Worm (Caenorhabditis elegans) whole organism, early embryonic: ENCODE data around the gene ins-11.
"Not testable (repeated sequence)": the region's sequence is repeated elsewhere in the genome, so short reads cannot be mapped to it uniquely, and the experiment has no call there.

Experiments
- B0310.2 ChIP-seq: sonication (generic microtip); optimal IDR thresholded peaks from 2 replicates; lab custom pipeline; 2016; ENCODE audit warnings: mild to moderate bottlenecking, missing genetic modification characterization, missing compliant biosample characterization
- F13C5.2 ChIP-seq: sonication (generic microtip); optimal IDR thresholded peaks from 2 replicates; lab custom pipeline; 2017; ENCODE audit warnings: mild to moderate bottlenecking, missing genetic modification characterization, inconsistent platforms, missing compliant biosample characterization
- aly-1 ChIP-seq: sonication (generic microtip); optimal IDR thresholded peaks from 2 replicates; lab custom pipeline; 2016; ENCODE audit warnings: missing genetic modification characterization, missing compliant biosample characterization
- ama-1 ChIP-seq: fragments of 150-350 bp; optimal IDR thresholded peaks from 2 replicates; lab custom pipeline; 2014
- ceh-13 ChIP-seq: fragments of 200-800 bp; sonication (Bioruptor generic); optimal IDR thresholded peaks from 2 replicates; lab custom pipeline; 2018; ENCODE audit warnings: mild to moderate bottlenecking, missing genetic modification characterization, missing compliant biosample characterization
- ceh-36 ChIP-seq: sonication (generic microtip); optimal IDR thresholded peaks from 2 replicates; lab custom pipeline; 2016; ENCODE audit warnings: missing genetic modification characterization, inconsistent platforms, missing compliant biosample characterization
- ets-7 ChIP-seq: sonication (generic microtip); optimal IDR thresholded peaks from 2 replicates; lab custom pipeline; 2016; ENCODE audit warnings: missing genotype, missing genetic modification characterization, missing compliant biosample characterization
- flt-1 ChIP-seq: fragments of 200-800 bp; sonication (Bioruptor generic); IDR thresholded peaks from 2 replicates; pipeline ENCODE4 v1.3.6; 2022; ENCODE audit warnings: missing genetic modification characterization, missing compliant biosample characterization
- hmbx-1 ChIP-seq: sonication (generic microtip); optimal IDR thresholded peaks from 2 replicates; lab custom pipeline; 2016; ENCODE audit warnings: mild to moderate bottlenecking, missing genetic modification characterization, missing compliant biosample characterization
- hmg-4 ChIP-seq: fragments of 200-800 bp; sonication (Bioruptor generic); optimal IDR thresholded peaks from 2 replicates; lab custom pipeline; 2018; ENCODE audit warnings: mild to moderate bottlenecking, missing genetic modification characterization, missing compliant biosample characterization
- hnd-1 ChIP-seq: sonication (generic microtip); optimal IDR thresholded peaks from 2 replicates; lab custom pipeline; 2016; ENCODE audit warnings: missing genetic modification characterization, missing compliant biosample characterization
- pes-1 ChIP-seq: fragments of 200-800 bp; sonication (Bioruptor generic); IDR thresholded peaks from 2 replicates; pipeline ENCODE4 v1.3.6; 2022; ENCODE audit warnings: missing genetic modification reagents, missing genetic modification characterization, missing compliant biosample characterization
- scrt-1 ChIP-seq: fragments of 200-800 bp; sonication (Bioruptor generic); IDR thresholded peaks from 2 replicates; pipeline ENCODE4 v1.3.6; 2022; ENCODE audit warnings: missing genetic modification characterization, missing compliant biosample characterization
- sea-1 ChIP-seq: fragments of 200-800 bp; sonication (Bioruptor generic); conservative IDR thresholded peaks from 2 replicates; pipeline ENCODE4 v1.3.6; 2022; ENCODE audit warnings: missing genetic modification characterization, missing compliant biosample characterization
- tbx-11 ChIP-seq: fragments of 200-800 bp; sonication (Bioruptor generic); IDR thresholded peaks from 2 replicates; pipeline ENCODE4 v1.3.6; 2022; ENCODE audit warnings: missing genetic modification characterization, missing compliant biosample characterization
- tbx-37 ChIP-seq: fragments of 200-800 bp; sonication (Bioruptor generic); conservative IDR thresholded peaks from 2 replicates; pipeline ENCODE4 v1.3.6; 2022; ENCODE audit warnings: missing genetic modification reagents, missing genetic modification characterization, missing compliant biosample characterization
- tra-4 ChIP-seq: sonication (generic microtip); optimal IDR thresholded peaks from 2 replicates; lab custom pipeline; 2017; ENCODE audit warnings: missing genetic modification characterization, missing compliant biosample characterization

ins-11 gene

ce11 chrII:5521411-5521810 lies 35.1 kb upstream of the ins-11 start, which contains the start of gene ZK177.12:
Gene ZK177.12, plus strand, starts transcription at chrII:5521711.
- TF ChIP-seq ama-1 (lab: Kevin White, UChicago) (no peak), scrt-1 (no peak), tbx-11 (no peak), hnd-1 (tag; lab: Kevin White, UChicago) (no peak), flt-1 (GFP tag; lab: Robert Waterston, UW) (no peak)

- TF ChIP-seq hmbx-1 (tag; lab: Kevin White, UChicago) (no peak), ets-7 (tag; lab: Kevin White, UChicago) (no peak), pes-1 (GFP tag; lab: Robert Waterston, UW) (no peak), flt-1 (GFP tag; lab: Robert Waterston, UW) (no peak), B0310.2 (tag; lab: Kevin White, UChicago) (no peak), tbx-37 (no peak), hmg-4 (GFP tag; lab: Kevin White, UChicago) (no peak)
Observed at ce11 chrII:5522637-5523036, 33.9 kb upstream of the ins-11 start, which contains the start of gene ZK177.11. Gene ZK177.11, plus strand, starts transcription at chrII:5522937.

DNA sequence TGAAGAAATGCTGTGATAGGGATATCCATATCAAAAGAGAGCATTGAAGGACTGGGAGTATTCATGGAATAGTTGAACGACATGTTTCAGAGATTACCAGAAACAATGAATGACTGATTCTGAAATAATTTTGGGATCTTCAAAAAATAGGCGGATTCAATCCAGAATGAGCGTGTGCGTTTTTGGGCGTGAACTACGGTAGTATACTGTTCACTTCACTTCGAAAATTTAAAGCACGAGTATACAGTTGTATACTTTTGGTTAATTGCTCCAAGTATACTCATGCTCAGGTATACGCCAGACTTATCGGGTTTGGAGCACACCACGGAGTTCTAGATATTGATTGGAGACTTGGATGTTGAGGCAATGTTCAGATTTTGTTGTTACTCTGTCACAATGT lies 31.2 kb upstream of the ins-11 start, which contains the start of gene tbx-35:
Gene tbx-35, minus strand, starts transcription at position 101 of the 400 bp plus-strand sequence.
- no peak for TF ChIP-seq flt-1 (GFP tag; lab: Robert Waterston, UW)
- TF ChIP-seq sea-1 (GFP tag; lab: Robert Waterston, UW) = no peak
- TF ChIP-seq tbx-37 = no peak
- no peak for TF ChIP-seq aly-1 (tag; lab: Kevin White, UChicago)
- no peak for TF ChIP-seq F13C5.2 (tag; lab: Kevin White, UChicago)
- TF ChIP-seq ets-7 (tag; lab: Kevin White, UChicago) = no peak
- TF ChIP-seq ama-1 (lab: Kevin White, UChicago) = no peak
- TF ChIP-seq scrt-1 = no peak
- no peak for TF ChIP-seq pes-1 (GFP tag; lab: Robert Waterston, UW)
- no peak for TF ChIP-seq ceh-36
- TF ChIP-seq hmbx-1 (tag; lab: Kevin White, UChicago) = no peak
- no peak for TF ChIP-seq B0310.2 (tag; lab: Kevin White, UChicago)
- no peak for TF ChIP-seq ceh-13 (GFP tag; lab: Kevin White, UChicago)

DNA sequence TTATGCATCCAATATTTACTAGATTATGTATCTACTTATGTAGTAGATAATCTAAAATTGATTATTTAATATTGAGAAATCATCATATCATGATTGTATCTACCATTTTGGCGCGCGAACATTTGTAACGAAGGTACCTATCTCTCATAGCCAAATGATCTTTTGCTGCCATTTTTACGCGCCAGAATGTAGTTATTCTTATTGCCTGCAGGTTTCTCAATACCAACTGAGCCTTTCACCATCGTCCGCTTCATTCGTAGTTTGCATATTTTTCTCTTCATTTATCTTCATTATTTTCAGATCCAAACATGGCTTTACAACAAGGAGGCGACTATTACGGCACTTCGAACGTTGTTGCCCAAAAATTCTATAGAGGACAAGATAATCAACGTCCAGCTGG lies 28.7 kb upstream of the ins-11 start, which contains the start of gene ZK177.1:
Gene ZK177.1, plus strand, starts transcription at position 301 of the 400 bp plus-strand sequence.
- TF ChIP-seq tra-4 = no peak
- TF ChIP-seq ets-7 (tag; lab: Kevin White, UChicago) = no peak
- no peak for TF ChIP-seq ceh-36
- no peak for TF ChIP-seq scrt-1
- no peak for TF ChIP-seq ama-1 (lab: Kevin White, UChicago)

DNA sequence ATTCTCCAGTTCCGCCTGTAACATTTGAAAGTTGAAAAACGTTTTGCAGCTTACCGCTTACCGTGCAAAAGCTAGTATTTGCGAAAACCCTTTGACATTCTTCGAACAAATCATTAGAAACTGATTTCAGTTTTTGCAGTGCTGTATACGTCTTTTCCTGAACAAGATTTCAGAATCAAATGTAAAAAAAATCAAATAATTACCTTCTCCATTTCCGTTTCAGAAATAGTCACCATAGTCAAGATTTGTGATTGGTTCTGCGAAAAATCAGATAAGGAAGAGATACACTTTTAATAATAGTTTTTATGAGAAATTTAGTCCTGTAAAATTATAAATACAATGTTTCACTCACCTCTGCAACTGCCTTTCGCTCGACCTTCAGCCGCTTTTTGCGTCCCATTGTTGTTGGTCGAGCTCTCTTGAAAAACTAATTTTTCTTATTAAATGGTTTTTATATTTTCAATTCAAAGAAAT lies 24.6 kb upstream of the ins-11 start, which contains the start of gene C17C3.9:
Gene C17C3.9, minus strand, starts transcription at position 424 of the 474 bp plus-strand sequence.
- TF ChIP-seq tbx-11 (no peak), ama-1 (lab: Kevin White, UChicago) (no peak), scrt-1 (no peak), ets-7 (tag; lab: Kevin White, UChicago) (no peak), tra-4 (no peak), aly-1 (tag; lab: Kevin White, UChicago) (no peak), hmbx-1 (tag; lab: Kevin White, UChicago) (no peak), ceh-13 (GFP tag; lab: Kevin White, UChicago) (no peak), F13C5.2 (tag; lab: Kevin White, UChicago) (no peak), sea-1 (GFP tag; lab: Robert Waterston, UW) (no peak), ceh-36 (no peak), flt-1 (GFP tag; lab: Robert Waterston, UW) (no peak), hmg-4 (GFP tag; lab: Kevin White, UChicago) (no peak)

- TF ChIP-seq flt-1 (GFP tag; lab: Robert Waterston, UW) (no peak), scrt-1 (no peak), sea-1 (GFP tag; lab: Robert Waterston, UW) (no peak)
Observed at ce11 chrII:5533642-5534041, 22.9 kb upstream of the ins-11 start, which contains the start of gene hlh-26. Gene hlh-26, minus strand, starts transcription at chrII:5533742.

- not testable (repeated sequence) for TF ChIP-seq ets-7 (tag; lab: Kevin White, UChicago); pes-1 (GFP tag; lab: Robert Waterston, UW); flt-1 (GFP tag; lab: Robert Waterston, UW)
Observed at ce11 chrII:5534939-5535338, 21.6 kb upstream of the ins-11 start, which contains the start of gene hlh-25. Gene hlh-25, plus strand, starts transcription at chrII:5535239.

DNA sequence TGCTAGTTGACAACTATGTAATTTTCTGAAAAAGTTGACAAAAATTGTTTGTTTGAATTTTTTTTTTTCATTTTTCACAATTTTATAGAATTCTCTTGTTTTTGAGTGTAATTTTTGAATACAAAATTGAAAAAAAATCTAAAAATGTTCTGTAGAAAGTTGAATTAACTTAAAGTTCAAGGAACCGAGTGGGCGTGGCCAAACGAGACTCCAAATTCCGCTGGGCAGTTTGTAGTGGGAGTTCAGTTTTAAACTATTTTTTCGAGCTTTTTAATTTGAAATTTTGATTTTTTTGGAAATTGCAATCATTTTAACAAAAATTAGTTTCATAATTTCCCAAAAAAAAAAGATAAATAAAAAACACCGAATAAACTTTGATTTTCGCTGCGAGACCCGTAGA lies 19.5 kb upstream of the ins-11 start:
- no peak for TF ChIP-seq sea-1 (GFP tag; lab: Robert Waterston, UW)
- no peak for TF ChIP-seq F13C5.2 (tag; lab: Kevin White, UChicago)
- TF ChIP-seq scrt-1 = no peak
- TF ChIP-seq ceh-13 (GFP tag; lab: Kevin White, UChicago) = no peak
- TF ChIP-seq hmg-4 (GFP tag; lab: Kevin White, UChicago) = no peak
- TF ChIP-seq aly-1 (tag; lab: Kevin White, UChicago) = no peak
- no peak for TF ChIP-seq tbx-37
- no peak for TF ChIP-seq ets-7 (tag; lab: Kevin White, UChicago)
- TF ChIP-seq tra-4 = no peak
- TF ChIP-seq ama-1 (lab: Kevin White, UChicago) = no peak
- no peak for TF ChIP-seq pes-1 (GFP tag; lab: Robert Waterston, UW)
- TF ChIP-seq tbx-11 = no peak
- no peak for TF ChIP-seq hmbx-1 (tag; lab: Kevin White, UChicago)
- no peak for TF ChIP-seq ceh-36
- TF ChIP-seq B0310.2 (tag; lab: Kevin White, UChicago) = no peak
- no peak for TF ChIP-seq hnd-1 (tag; lab: Kevin White, UChicago)
- TF ChIP-seq flt-1 (GFP tag; lab: Robert Waterston, UW) = no peak
